Fruit fly (Drosophila melanogaster): ENCODE results near the gene spen.

spen gene

DNA sequence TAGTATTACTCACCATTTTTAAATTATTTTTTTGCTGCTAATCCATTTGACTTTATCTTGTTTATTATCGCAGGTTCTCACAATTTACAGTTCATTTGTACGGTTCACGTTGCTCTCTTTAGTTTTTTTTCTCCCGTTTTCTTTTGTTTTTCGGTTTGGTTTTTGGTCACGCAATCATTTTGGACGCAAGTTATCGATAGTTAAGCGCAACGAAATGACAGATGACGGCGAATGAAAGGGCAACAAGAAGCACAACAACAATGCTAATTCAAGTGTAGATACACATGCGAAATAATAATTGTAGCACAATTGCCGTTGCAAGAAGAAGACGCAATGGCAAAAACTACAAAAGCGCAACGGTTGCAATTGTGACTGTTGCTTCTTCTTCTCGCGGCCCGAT is 89.8 kb downstream of the spen start:
- TF ChIP-seq CG10348 (GFP tag; IDR thresholded peaks at IDR 0.05) (no peak), fd96Ca (GFP tag; IDR thresholded peaks at IDR 0.05) (no peak), CG34367 (tag; optimal IDR thresholded peaks at IDR 0.05) (no peak)

DNA sequence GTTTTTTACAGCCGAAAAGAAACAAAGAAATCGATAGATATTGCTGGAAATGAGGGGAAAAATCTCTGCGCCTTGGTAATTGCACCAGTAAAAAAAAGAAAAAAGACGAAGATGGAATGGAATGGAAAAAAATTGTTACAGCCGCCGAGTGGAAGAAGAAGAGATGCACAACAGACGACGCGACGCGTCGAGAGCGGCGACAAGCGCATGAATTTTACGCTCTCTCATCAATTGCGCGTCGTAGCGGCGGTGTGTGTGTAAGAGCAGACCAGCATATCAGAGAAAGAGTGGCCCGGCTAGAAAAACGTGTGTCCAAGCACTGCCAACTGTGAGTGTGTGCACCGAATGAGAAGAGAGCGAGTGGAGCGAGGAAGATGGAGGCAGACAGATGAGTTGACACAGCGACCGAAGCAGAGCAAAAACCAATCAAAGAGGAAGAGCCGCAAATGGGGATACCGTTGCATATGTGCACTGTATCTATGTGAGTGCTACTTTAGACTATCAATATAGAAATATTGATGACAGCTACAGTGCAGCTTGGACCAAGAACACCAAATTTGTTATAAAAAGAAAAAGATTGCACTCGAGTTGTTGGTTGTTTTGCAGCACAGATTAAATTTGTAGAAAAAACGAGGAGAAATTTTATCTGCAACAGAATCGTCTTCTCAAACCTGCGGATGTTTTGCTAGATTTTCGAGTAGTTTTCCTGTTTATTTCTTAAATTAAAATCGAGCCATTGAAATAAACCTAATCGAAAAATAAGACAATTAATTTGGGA is 90.4 kb downstream of the spen start:
- peak; percentile 75 for TF ChIP-seq CG14655 (GFP tag; optimal IDR thresholded peaks at IDR 0.05)
- TF ChIP-seq CG13204 (GFP tag; optimal IDR thresholded peaks at IDR 0.05), result peak; percentile 81
- peak; percentile 50 for TF ChIP-seq Ets98B (GFP tag; IDR thresholded peaks at IDR 0.05)
- peak; percentile 75 for TF ChIP-seq CG8301 (tag; optimal IDR thresholded peaks at IDR 0.05)
- peak; percentile 28; the same call in 1 of the 2 replicates for TF ChIP-seq rn (GFP tag; IDR thresholded peaks at IDR 0.05)
- TF ChIP-seq Pif1A (GFP tag; optimal IDR thresholded peaks at IDR 0.05), result peak; percentile 76
- TF ChIP-seq CG34367 (tag; optimal IDR thresholded peaks at IDR 0.05), result peak; percentile 23
- peak; percentile 82 for TF ChIP-seq EcR (GFP tag; optimal IDR thresholded peaks at IDR 0.05)
- peak; percentile 40 for TF ChIP-seq Pif1B (GFP tag; optimal IDR thresholded peaks at IDR 0.05)
- no peak for TF ChIP-seq Snoo (tag; optimal IDR thresholded peaks at IDR 0.05)
- peak; percentile 32 for TF ChIP-seq CG12605 (GFP tag; IDR thresholded peaks at IDR 0.05)
- peak; percentile 68 for TF ChIP-seq CG4496 (GFP tag; IDR thresholded peaks at IDR 0.05)
- no peak for TF ChIP-seq D1 (tag; optimal IDR thresholded peaks at IDR 0.05)
- TF ChIP-seq CG8159 (tag; optimal IDR thresholded peaks at IDR 0.05), result peak; percentile 31
- peak; percentile 41; the same call in 1 of the 2 replicates for TF ChIP-seq CG32121 (GFP tag; IDR thresholded peaks at IDR 0.05)
- peak; percentile 72 for TF ChIP-seq fd96Ca (GFP tag; IDR thresholded peaks at IDR 0.05)
- TF ChIP-seq CG9948 (tag; optimal IDR thresholded peaks at IDR 0.05), result peak; percentile 64
- TF ChIP-seq CG15710 (tag; optimal IDR thresholded peaks at IDR 0.05), result peak; percentile 16
- TF ChIP-seq CG10348 (GFP tag; IDR thresholded peaks at IDR 0.05), result no peak
- TF ChIP-seq gl (tag; optimal IDR thresholded peaks at IDR 0.05), result peak; percentile 38
- peak; percentile 40 for TF ChIP-seq CG17806 (tag; optimal IDR thresholded peaks at IDR 0.05)

DNA sequence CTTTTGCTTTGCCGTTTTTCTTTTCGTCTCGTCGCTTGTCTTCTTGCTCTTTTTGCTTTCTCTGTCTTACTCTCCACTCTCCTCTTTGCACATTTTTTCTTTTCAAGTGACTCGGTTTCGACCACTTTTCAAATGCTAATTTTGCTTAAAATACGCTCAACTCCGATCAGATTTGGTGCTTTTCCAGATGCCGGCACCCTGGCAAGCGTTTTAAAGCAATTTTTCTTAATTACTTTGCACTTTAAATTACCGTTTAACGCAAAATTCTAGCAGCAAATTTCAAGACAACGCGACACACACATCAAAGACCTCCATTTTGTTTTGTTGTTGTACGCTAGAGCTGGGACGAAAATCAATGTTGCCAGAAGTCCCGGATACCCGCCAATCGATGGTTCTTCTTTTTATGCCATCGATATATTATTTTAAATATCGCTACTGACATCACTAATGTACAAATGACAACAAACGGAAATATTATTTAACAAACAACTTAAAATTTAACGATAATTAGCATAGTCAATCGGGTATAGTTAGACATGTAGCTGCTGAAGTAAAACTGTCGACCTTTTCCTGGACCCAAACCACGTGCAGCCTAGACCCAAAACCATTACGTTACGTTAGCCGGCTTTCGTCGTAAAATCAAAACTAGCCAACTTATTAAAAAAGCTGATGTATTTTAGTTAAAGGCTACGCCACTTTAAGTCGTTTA is 91.8 kb downstream of the spen start, which contains the start of gene kis:
Gene kis, minus strand, starts transcription at position 317 of the 709 bp plus-strand sequence.
- no peak for TF ChIP-seq CG10348 (GFP tag; IDR thresholded peaks at IDR 0.05)
- 0 out of 2 replicates have a peak, but pooled peaks have one; percentile 10 for TF ChIP-seq Ets98B (GFP tag; IDR thresholded peaks at IDR 0.05)
- TF ChIP-seq Pif1B (GFP tag; optimal IDR thresholded peaks at IDR 0.05), result no peak
- no peak for TF ChIP-seq CG8301 (tag; optimal IDR thresholded peaks at IDR 0.05)
- TF ChIP-seq gl (tag; optimal IDR thresholded peaks at IDR 0.05), result peak; percentile 30
- TF ChIP-seq Pif1A (GFP tag; optimal IDR thresholded peaks at IDR 0.05), result no peak
- peak; percentile 39 for TF ChIP-seq CG8159 (tag; optimal IDR thresholded peaks at IDR 0.05)
- TF ChIP-seq CG4496 (GFP tag; IDR thresholded peaks at IDR 0.05), result no peak; the same call in 2 of the 3 replicates
- TF ChIP-seq CG17806 (tag; optimal IDR thresholded peaks at IDR 0.05), result peak; percentile 1
- TF ChIP-seq CG15710 (tag; optimal IDR thresholded peaks at IDR 0.05), result peak; percentile 16
- TF ChIP-seq fd96Ca (GFP tag; IDR thresholded peaks at IDR 0.05), result no peak; the same call in 2 of the 3 replicates
- no peak for TF ChIP-seq CG34367 (tag; optimal IDR thresholded peaks at IDR 0.05)
- no peak for TF ChIP-seq rn (GFP tag; IDR thresholded peaks at IDR 0.05)
- peak; percentile 55 for TF ChIP-seq EcR (GFP tag; optimal IDR thresholded peaks at IDR 0.05)
- TF ChIP-seq CG9948 (tag; optimal IDR thresholded peaks at IDR 0.05), result no peak
- no peak for TF ChIP-seq D1 (tag; optimal IDR thresholded peaks at IDR 0.05)
- no peak; the same call in 1 of the 2 replicates for TF ChIP-seq CG12605 (GFP tag; IDR thresholded peaks at IDR 0.05)
- peak; percentile 28 for TF ChIP-seq CG14655 (GFP tag; optimal IDR thresholded peaks at IDR 0.05)
- no peak for TF ChIP-seq CG13204 (GFP tag; optimal IDR thresholded peaks at IDR 0.05)
- no peak for TF ChIP-seq CG32121 (GFP tag; IDR thresholded peaks at IDR 0.05)
- no peak for TF ChIP-seq Snoo (tag; optimal IDR thresholded peaks at IDR 0.05)

dm6 chr2L:252174-252573 is 93.3 kb downstream of the spen start, which contains the start of gene Rpp30:
Rpp30 (minus strand) TSS chr2L:252373.
- no peak for TF ChIP-seq fd96Ca (GFP tag; IDR thresholded peaks at IDR 0.05)
- TF ChIP-seq CG17806 (tag; optimal IDR thresholded peaks at IDR 0.05), result no peak
- TF ChIP-seq CG34367 (tag; optimal IDR thresholded peaks at IDR 0.05), result no peak
- TF ChIP-seq CG14655 (GFP tag; optimal IDR thresholded peaks at IDR 0.05), result no peak
- TF ChIP-seq D1 (tag; optimal IDR thresholded peaks at IDR 0.05), result no peak
- TF ChIP-seq Snoo (tag; optimal IDR thresholded peaks at IDR 0.05), result no peak
- TF ChIP-seq Pif1B (GFP tag; optimal IDR thresholded peaks at IDR 0.05), result no peak
- TF ChIP-seq CG4496 (GFP tag; IDR thresholded peaks at IDR 0.05), result no peak
- TF ChIP-seq CG8301 (tag; optimal IDR thresholded peaks at IDR 0.05), result no peak
- TF ChIP-seq CG9948 (tag; optimal IDR thresholded peaks at IDR 0.05), result no peak
- TF ChIP-seq CG15710 (tag; optimal IDR thresholded peaks at IDR 0.05), result no peak
- no peak for TF ChIP-seq CG32121 (GFP tag; IDR thresholded peaks at IDR 0.05)
- TF ChIP-seq CG8159 (tag; optimal IDR thresholded peaks at IDR 0.05), result no peak
- no peak for TF ChIP-seq CG10348 (GFP tag; IDR thresholded peaks at IDR 0.05)
